Worm (Caenorhabditis elegans): ENCODE data around the gene math-33.

math-33 gene

ce11 chrV:11076403-11076802 lies 37.3 kb upstream of the math-33 start (continued):
- TF ChIP-seq nhr-237 (tag; optimal IDR thresholded peaks at IDR 0.05): no peak
- TF ChIP-seq tbx-2 (tag; optimal IDR thresholded peaks at IDR 0.05): no peak
- TF ChIP-seq lin-15B (tag; optimal IDR thresholded peaks at IDR 0.05): no peak
- TF ChIP-seq skn-1 (tag; optimal IDR thresholded peaks at IDR 0.05): no peak
- peak; percentile 52 for TF ChIP-seq elt-2 (tag; optimal IDR thresholded peaks at IDR 0.05)
- no peak for TF ChIP-seq nhr-43 (tag; optimal IDR thresholded peaks at IDR 0.05; ENCODE audit: poor library complexity, severe bottlenecking)

ce11 chrV:11078104-11078724 lies 35.5 kb upstream of the math-33 start, which contains the start of gene act-2:
Gene act-2 (minus strand): TSS chrV:11078154.
- peak; percentile 82 for TF ChIP-seq jun-1 (tag; optimal IDR thresholded peaks at IDR 0.05)
- peak; percentile 22 for TF ChIP-seq ama-1 (optimal IDR thresholded peaks at IDR 0.05)
- no peak for TF ChIP-seq nhr-43 (tag; optimal IDR thresholded peaks at IDR 0.05; ENCODE audit: poor library complexity, severe bottlenecking)
- TF ChIP-seq nhr-77 (tag; optimal IDR thresholded peaks at IDR 0.05): no peak
- no peak for TF ChIP-seq nhr-67 (tag; optimal IDR thresholded peaks at IDR 0.05)
- no peak for TF ChIP-seq mdl-1 (tag; optimal IDR thresholded peaks at IDR 0.05)
- no peak for TF ChIP-seq ceh-16 (tag; optimal IDR thresholded peaks at IDR 0.05)
- no peak for TF ChIP-seq unc-39 (tag; optimal IDR thresholded peaks at IDR 0.05)
- peak; percentile 76 for TF ChIP-seq elt-2 (tag; optimal IDR thresholded peaks at IDR 0.05)
- no peak for TF ChIP-seq ztf-11 (tag; optimal IDR thresholded peaks at IDR 0.05)
- TF ChIP-seq hmg-11 (tag; optimal IDR thresholded peaks at IDR 0.05): peak; percentile 36
- TF ChIP-seq ceh-82 (tag; optimal IDR thresholded peaks at IDR 0.05): no peak
- TF ChIP-seq pqm-1 (tag; optimal IDR thresholded peaks at IDR 0.05): no peak
- no peak for TF ChIP-seq egl-27 (tag; optimal IDR thresholded peaks at IDR 0.05)
- peak in 1 of 3 experiments; percentile 32 for TF ChIP-seq elt-3 (tag; optimal IDR thresholded peaks at IDR 0.05)
- TF ChIP-seq fkh-2 (tag; optimal IDR thresholded peaks at IDR 0.05): no peak
- TF ChIP-seq nhr-76 (tag; optimal IDR thresholded peaks at IDR 0.05): no peak
- TF ChIP-seq egl-5 (tag; optimal IDR thresholded peaks at IDR 0.05): no peak
- TF ChIP-seq ZK546.5 (tag; optimal IDR thresholded peaks at IDR 0.05): no peak
- peak; percentile 88 for TF ChIP-seq nfya-1 (tag; optimal IDR thresholded peaks at IDR 0.05; ENCODE audit: insufficient read depth)
- TF ChIP-seq nhr-23 (tag; optimal IDR thresholded peaks at IDR 0.05): peak; percentile 78
- TF ChIP-seq daf-12 (tag; optimal IDR thresholded peaks at IDR 0.05): no peak
- peak; percentile 88 for TF ChIP-seq fos-1 (tag; optimal IDR thresholded peaks at IDR 0.05)
- TF ChIP-seq nhr-25 (tag; optimal IDR thresholded peaks at IDR 0.05): peak; percentile 95
- TF ChIP-seq nhr-237 (tag; optimal IDR thresholded peaks at IDR 0.05): no peak
- TF ChIP-seq ceh-28 (tag; optimal IDR thresholded peaks at IDR 0.05): peak; percentile 9
- TF ChIP-seq lsy-12 (tag; optimal IDR thresholded peaks at IDR 0.05): no peak
- TF ChIP-seq tbx-2 (tag; optimal IDR thresholded peaks at IDR 0.05): peak; percentile 34
- TF ChIP-seq snpc-4 (tag; optimal IDR thresholded peaks at IDR 0.05): peak; percentile 73
- TF ChIP-seq ztf-4 (tag; optimal IDR thresholded peaks at IDR 0.05): no peak
- peak; percentile 74 for TF ChIP-seq lin-39 (tag; optimal IDR thresholded peaks at IDR 0.05)
- TF ChIP-seq eor-1 (tag; optimal IDR thresholded peaks at IDR 0.05): no peak
- TF ChIP-seq nhr-11 (tag; optimal IDR thresholded peaks at IDR 0.05): no peak
- TF ChIP-seq unc-62 (GFP tag; optimal IDR thresholded peaks at IDR 0.05): no peak
- TF ChIP-seq pha-4 (tag; optimal IDR thresholded peaks at IDR 0.05): peak; percentile 75
- TF ChIP-seq R02D3.7 (tag; optimal IDR thresholded peaks at IDR 0.05): peak; percentile 9
- no peak for TF ChIP-seq zag-1 (tag; optimal IDR thresholded peaks at IDR 0.05)
- TF ChIP-seq mml-1 (tag; optimal IDR thresholded peaks at IDR 0.05): no peak
- no peak for TF ChIP-seq sea-2 (GFP tag; optimal IDR thresholded peaks at IDR 0.05)
- TF ChIP-seq skn-1 (tag; optimal IDR thresholded peaks at IDR 0.05): peak; percentile 23
- no peak for TF ChIP-seq nhr-28 (tag; optimal IDR thresholded peaks at IDR 0.05)
- TF ChIP-seq ceh-9 (tag; optimal IDR thresholded peaks at IDR 0.05): no peak
- TF ChIP-seq elt-1 (tag; optimal IDR thresholded peaks at IDR 0.05): peak; percentile 20
- no peak for TF ChIP-seq nhr-12 (tag; optimal IDR thresholded peaks at IDR 0.05)
- TF ChIP-seq lin-15B (tag; optimal IDR thresholded peaks at IDR 0.05): peak; percentile 78
- peak; percentile 58 for TF ChIP-seq fkh-10 (GFP tag; optimal IDR thresholded peaks at IDR 0.05)
- TF ChIP-seq aly-2 (tag; optimal IDR thresholded peaks at IDR 0.05): no peak

Data from whole organism, L3 larva.